Worm (Caenorhabditis elegans): ENCODE data around the gene F41G4.7.
"Not testable (repeated sequence)": the region's sequence is repeated elsewhere in the genome, so short reads cannot be mapped to it uniquely, and the experiment has no call there.

F41G4.7 gene

DNA sequence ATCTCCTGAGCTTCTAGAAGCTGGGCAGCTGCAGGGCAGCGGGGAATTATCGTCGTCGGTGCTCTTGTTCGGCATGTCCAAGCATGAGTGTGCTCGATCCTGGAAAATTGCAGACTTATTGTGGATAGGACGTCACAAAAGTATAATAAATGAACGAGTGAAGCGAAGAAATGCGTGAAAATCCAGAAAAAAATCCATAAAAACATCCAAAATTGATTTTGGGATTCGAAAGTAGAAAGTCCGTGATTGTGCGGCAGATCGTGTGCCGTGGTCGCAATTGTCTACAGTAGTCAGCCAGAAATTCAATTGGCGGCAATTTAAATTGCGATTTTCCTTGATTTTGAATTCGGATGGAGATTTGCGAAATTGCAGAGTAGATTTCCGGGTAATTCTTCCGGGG is at the start of gene F41G4.7:
Gene F41G4.7, minus strand, starts transcription at position 101 of the 400 bp plus-strand sequence.
- no peak for TF ChIP-seq him-1 (tag; optimal IDR thresholded peaks at IDR 0.05)
- no peak for TF ChIP-seq dao-5 (tag; optimal IDR thresholded peaks at IDR 0.05)
- no peak for TF ChIP-seq W03F9.2 (tag; optimal IDR thresholded peaks at IDR 0.05)

ce11 chrX:16884075-16884474 is 47.9 kb upstream of the F41G4.7 start:
- TF ChIP-seq him-1 (tag; optimal IDR thresholded peaks at IDR 0.05) (no peak), dao-5 (tag; optimal IDR thresholded peaks at IDR 0.05) (no peak), W03F9.2 (tag; optimal IDR thresholded peaks at IDR 0.05) (no peak)

DNA sequence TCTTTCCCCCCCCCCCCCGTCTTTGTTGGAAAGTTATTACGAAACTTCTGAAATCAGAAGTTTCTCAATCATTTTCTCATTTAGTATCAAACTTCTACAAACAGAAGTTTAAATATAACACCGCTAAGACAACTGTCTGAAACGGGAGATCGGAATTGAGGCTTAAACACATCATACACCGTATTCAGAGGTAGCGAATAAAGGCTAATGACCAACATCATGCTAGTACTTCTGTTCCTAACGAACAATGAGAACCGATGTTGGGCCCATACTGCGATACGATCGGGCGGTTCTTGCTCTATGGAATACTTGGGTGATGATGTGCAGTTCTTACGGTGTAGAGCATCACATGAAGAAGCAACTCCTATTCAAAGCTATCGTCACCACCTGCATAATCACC is 47.2 kb upstream of the F41G4.7 start, which contains the start of gene Y13C8A.1:
Gene Y13C8A.1, plus strand, starts transcription at position 301 of the 400 bp plus-strand sequence.
- TF ChIP-seq him-1, dao-5, W03F9.2 (tag; optimal IDR thresholded peaks at IDR 0.05): not testable (repeated sequence)

ce11 chrX:16880426-16880825 is 44.2 kb upstream of the F41G4.7 start, which contains the start of gene acs-9:
Gene acs-9, minus strand, starts transcription at chrX:16880526.
- TF ChIP-seq dao-5 (tag; optimal IDR thresholded peaks at IDR 0.05) (no peak), him-1 (tag; optimal IDR thresholded peaks at IDR 0.05) (no peak), W03F9.2 (tag; optimal IDR thresholded peaks at IDR 0.05) (no peak)

ce11 chrX:16872446-16872962 is 36.3 kb upstream of the F41G4.7 start, which contains the start of gene T20F7.1:
Gene T20F7.1, plus strand, starts transcription at chrX:16872912.
- TF ChIP-seq him-1 (tag; optimal IDR thresholded peaks at IDR 0.05) (no peak), dao-5 (tag; optimal IDR thresholded peaks at IDR 0.05) (no peak), W03F9.2 (tag; optimal IDR thresholded peaks at IDR 0.05) (no peak)

ce11 chrX:16871355-16871754 is 35.2 kb upstream of the F41G4.7 start:
- TF ChIP-seq dao-5 (tag; optimal IDR thresholded peaks at IDR 0.05) = no peak
- no peak for TF ChIP-seq him-1 (tag; optimal IDR thresholded peaks at IDR 0.05)
- TF ChIP-seq W03F9.2 (tag; optimal IDR thresholded peaks at IDR 0.05) = no peak

DNA sequence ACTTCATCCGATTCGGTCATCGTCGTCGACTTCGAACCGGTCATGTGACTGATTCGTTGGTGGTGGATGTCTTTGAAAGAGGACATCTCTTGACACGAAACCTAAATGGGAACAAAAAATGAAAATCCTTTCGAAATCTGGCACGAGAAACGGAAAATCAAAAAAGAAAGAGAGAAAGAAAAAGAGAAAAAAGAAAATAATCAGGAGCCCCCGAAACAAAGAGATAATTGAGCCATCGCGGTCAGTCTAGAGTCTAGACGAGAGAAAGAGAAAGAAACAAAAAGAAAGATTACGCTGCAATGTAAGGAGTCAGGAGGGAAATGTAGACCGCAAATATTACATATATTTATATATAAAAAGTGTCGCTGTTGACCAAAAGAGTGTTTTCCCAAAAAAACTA is 32.7 kb upstream of the F41G4.7 start, which contains the start of gene aakg-2:
Gene aakg-2, minus strand, starts transcription at position 101 of the 400 bp plus-strand sequence.
- TF ChIP-seq W03F9.2 (tag; optimal IDR thresholded peaks at IDR 0.05) (no peak), him-1 (tag; optimal IDR thresholded peaks at IDR 0.05) (no peak), dao-5 (tag; optimal IDR thresholded peaks at IDR 0.05) (no peak)

- TF ChIP-seq him-1 (tag; optimal IDR thresholded peaks at IDR 0.05) (no peak), W03F9.2 (tag; optimal IDR thresholded peaks at IDR 0.05) (no peak), dao-5 (tag; optimal IDR thresholded peaks at IDR 0.05) (no peak)
Measured at ce11 chrX:16865675-16866074, 29.5 kb upstream of the F41G4.7 start.

DNA sequence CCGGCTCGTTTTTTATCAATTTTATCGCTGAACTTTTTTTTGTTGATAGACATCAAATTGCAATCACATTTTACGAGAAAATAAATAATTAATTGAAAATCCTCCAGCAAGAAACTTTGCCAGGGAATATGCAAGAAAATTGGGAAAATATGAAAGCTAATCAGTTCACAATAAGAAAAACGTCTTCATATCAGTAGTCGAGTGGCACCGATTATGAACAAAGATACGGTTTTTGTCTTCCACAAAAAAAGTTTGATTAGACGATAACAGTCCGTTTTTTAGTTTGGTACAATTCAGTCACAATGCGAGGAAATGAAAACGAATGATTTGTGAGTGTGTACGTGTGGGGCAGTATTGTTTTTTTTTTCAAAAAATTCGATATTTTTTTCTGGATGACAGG is 28.8 kb upstream of the F41G4.7 start:
- TF ChIP-seq dao-5 (tag; optimal IDR thresholded peaks at IDR 0.05) (no peak), him-1 (tag; optimal IDR thresholded peaks at IDR 0.05) (no peak), W03F9.2 (tag; optimal IDR thresholded peaks at IDR 0.05) (no peak)

ce11 chrX:16863320-16863719 is 27.1 kb upstream of the F41G4.7 start:
- TF ChIP-seq him-1 (tag; optimal IDR thresholded peaks at IDR 0.05) (no peak), W03F9.2 (tag; optimal IDR thresholded peaks at IDR 0.05) (no peak), dao-5 (tag; optimal IDR thresholded peaks at IDR 0.05) (no peak)

DNA sequence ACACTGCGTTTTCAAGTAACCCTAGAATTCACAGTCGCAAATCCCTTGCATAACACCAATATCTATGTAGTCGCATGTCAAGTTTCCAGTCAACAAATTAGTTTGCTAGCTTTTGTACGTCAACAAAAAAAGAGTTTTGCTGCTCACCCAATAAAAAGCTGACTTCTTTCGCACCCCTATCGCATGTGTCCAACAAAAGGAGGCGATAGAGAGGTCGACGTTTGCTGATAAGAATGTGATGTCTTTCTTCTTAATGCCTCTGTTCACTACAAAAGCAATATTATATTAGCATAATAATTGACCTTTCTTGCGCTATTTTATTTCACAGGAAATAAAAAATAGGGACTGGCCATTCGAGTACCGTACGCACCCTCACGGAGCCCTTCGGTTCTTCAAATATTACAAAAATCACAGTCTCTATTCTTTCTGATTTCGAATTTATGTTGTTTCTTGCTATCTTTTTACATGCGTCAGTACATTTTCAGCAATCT is 23.8 kb upstream of the F41G4.7 start, which contains the start of gene T20F7.3:
Gene T20F7.3, plus strand, starts transcription at position 441 of the 491 bp plus-strand sequence.
- TF ChIP-seq W03F9.2 (tag; optimal IDR thresholded peaks at IDR 0.05) (no peak), him-1 (tag; optimal IDR thresholded peaks at IDR 0.05) (no peak), dao-5 (tag; optimal IDR thresholded peaks at IDR 0.05) (no peak)

ce11 chrX:16844924-16845323 is 8.7 kb upstream of the F41G4.7 start, which contains the start of gene F41G4.8:
Gene F41G4.8, minus strand, starts transcription at chrX:16845024.
- no peak for TF ChIP-seq him-1 (tag; optimal IDR thresholded peaks at IDR 0.05)
- TF ChIP-seq dao-5 (tag; optimal IDR thresholded peaks at IDR 0.05) = no peak
- no peak for TF ChIP-seq W03F9.2 (tag; optimal IDR thresholded peaks at IDR 0.05)

DNA sequence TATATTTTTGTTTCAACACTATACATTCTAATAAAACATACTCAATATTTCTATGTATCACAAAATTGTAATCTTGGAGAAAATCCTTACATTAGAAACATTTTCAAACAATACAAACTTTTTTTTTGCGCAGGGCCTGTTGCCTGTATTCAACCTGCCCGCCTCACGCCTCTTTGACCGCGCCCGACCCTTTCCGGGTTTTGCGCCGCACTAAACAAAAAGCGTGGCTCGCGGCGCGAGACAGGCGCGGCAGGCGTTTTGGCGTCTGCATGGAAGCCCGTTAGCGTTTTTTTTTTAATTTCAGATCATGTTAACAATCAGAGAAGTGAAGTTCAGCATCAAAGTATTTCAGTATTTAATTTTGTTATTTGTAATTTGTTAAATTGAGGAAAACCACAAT is 6.7 kb upstream of the F41G4.7 start:
- no peak for TF ChIP-seq him-1 (tag; optimal IDR thresholded peaks at IDR 0.05)
- TF ChIP-seq W03F9.2 (tag; optimal IDR thresholded peaks at IDR 0.05) = no peak

DNA sequence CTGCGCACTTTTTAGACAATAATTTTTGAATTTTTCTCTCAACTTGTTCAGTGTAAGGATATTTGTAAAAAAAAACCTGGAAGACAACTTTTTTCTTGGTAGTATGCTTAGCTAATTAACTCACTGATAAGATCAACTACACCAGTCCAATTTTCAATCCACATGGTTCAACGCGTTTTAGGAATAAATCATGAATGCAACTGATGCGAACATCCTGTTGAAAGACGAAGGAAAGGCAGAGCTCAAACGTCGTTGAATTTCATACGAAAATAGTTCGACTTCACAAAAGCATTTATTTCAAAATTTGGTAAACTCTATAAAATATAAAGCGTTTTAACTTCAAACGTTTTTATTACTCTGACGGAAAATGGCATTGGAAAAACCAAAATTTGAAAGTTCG is 4.5 kb upstream of the F41G4.7 start, which contains the start of gene dyla-1:
Gene dyla-1, plus strand, starts transcription at position 301 of the 400 bp plus-strand sequence.
- TF ChIP-seq W03F9.2 (tag; optimal IDR thresholded peaks at IDR 0.05) (no peak), him-1 (tag; optimal IDR thresholded peaks at IDR 0.05) (no peak), dao-5 (tag; optimal IDR thresholded peaks at IDR 0.05) (no peak)

DNA sequence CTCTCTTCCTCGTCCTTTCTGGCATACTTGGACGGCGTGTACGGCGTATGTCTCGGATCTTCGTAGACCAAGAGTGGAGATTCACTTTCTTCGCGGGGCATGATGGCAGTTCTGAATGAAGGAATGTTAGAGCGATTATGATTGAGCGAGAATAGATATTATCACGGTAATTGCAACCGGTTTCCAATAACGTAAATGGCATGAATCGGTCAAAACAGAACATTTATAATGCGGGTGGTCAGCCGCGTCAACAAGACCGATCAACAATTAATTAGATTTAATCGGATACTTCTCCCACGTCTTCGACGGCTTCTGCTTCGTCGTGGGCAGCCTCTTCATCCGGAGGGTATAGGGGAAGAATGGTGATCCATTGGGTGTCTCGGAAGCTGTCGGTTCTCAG is 1.5 kb downstream of the F41G4.7 start, which contains the start of gene F41G4.13:
Gene F41G4.13, minus strand, starts transcription at position 101 of the 400 bp plus-strand sequence.
- not testable (repeated sequence) for TF ChIP-seq dao-5, W03F9.2, him-1 (tag; optimal IDR thresholded peaks at IDR 0.05)
